Worm (Caenorhabditis elegans) whole organism, L4 larva: ENCODE results near the gene sre-51.

Experiments
- F10B5.3 ChIP-seq: sonication (generic microtip); optimal IDR thresholded peaks from 2 replicates; lab custom pipeline; 2016; ENCODE audit warnings: mild to moderate bottlenecking, missing genetic modification characterization, missing compliant biosample characterization
- aha-1 ChIP-seq: fragments of 150-350 bp; peaks from one replicate; lab custom pipeline; 2014; ENCODE audit warnings: missing biosample characterization, missing genetic modification characterization
- cey-2 ChIP-seq: sonication (generic microtip); optimal IDR thresholded peaks from 3 replicates; lab custom pipeline; 2017; ENCODE audit warnings: missing genetic modification characterization, mild to moderate bottlenecking, missing compliant biosample characterization, antibody characterized with exemption, borderline replicate concordance; ENCODE audit not compliant: insufficient read depth
- egl-27 ChIP-seq: sonication (generic microtip); optimal IDR thresholded peaks from 3 replicates; lab custom pipeline; 2017; ENCODE audit warnings: missing biosample characterization, missing genetic modification reagents, missing genetic modification characterization
- lin-13 ChIP-seq: fragments of 150-350 bp; optimal IDR thresholded peaks from 2 replicates; lab custom pipeline; 2014; ENCODE audit warnings: missing biosample characterization, missing genetic modification reagents, missing genetic modification characterization
- nhr-237 ChIP-seq: sonication (generic microtip); optimal IDR thresholded peaks from 2 replicates; lab custom pipeline; 2017; ENCODE audit warnings: missing biosample characterization, missing genetic modification characterization
- tag-97 ChIP-seq: fragments of 200-800 bp; sonication (Bioruptor generic); IDR thresholded peaks from 2 replicates; pipeline ENCODE4 v1.3.6; 2022; ENCODE audit warnings: missing genetic modification characterization, missing compliant biosample characterization

DNA sequence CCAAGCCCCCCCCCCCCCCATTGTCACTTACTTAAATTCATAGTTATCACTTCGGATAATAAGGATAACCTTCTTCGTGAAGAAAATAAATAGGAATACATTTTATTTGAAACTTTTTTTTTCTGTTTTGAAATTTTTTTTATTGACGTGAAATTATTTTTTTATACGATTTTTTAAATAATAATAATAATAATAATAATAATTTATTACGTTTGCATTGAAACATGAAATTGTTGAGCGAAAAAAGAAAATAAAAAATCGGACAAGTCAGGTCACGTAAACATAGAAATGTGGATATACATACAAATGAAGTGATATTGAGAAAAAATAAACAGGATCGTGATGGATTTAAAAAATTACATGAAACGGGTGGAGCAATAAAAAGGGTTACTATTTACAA is 2.0 kb upstream of the sre-51 start, which contains the start of gene C50E10.2:
- TF ChIP-seq egl-27 (tag; lab: Kevin White, UChicago), result no peak
- no peak for TF ChIP-seq lin-13 (GFP tag; lab: Kevin White, UChicago)
- no peak for TF ChIP-seq tag-97 (GFP tag; lab: Robert Waterston, UW)
- no peak for TF ChIP-seq nhr-237 (tag; lab: Kevin White, UChicago)
- TF ChIP-seq F10B5.3 (tag; lab: Kevin White, UChicago), result no peak
- no peak for TF ChIP-seq aha-1 (tag; lab: Kevin White, UChicago)
- no peak for TF ChIP-seq cey-2 (tag; lab: Kevin White, UChicago)
